Fruit fly (Drosophila melanogaster): Measurements from ENCODE around the gene Rtel1.

Rtel1 gene

dm6 chrX:5705899-5706312 is 41.6 kb upstream of the Rtel1 start (continued):
- TF ChIP-seq slbo (GFP tag; IDR thresholded peaks at IDR 0.05) (peak; percentile 89), CG16863 (GFP tag; optimal IDR thresholded peaks at IDR 0.05) (peak; percentile 31), Hmx (GFP tag; optimal IDR thresholded peaks at IDR 0.05) (peak; percentile 41), sqz (GFP tag; optimal IDR thresholded peaks at IDR 0.05) (peak; percentile 57), Dref (GFP tag; IDR thresholded peaks at IDR 0.05) (0 out of 2 replicates have a peak, but pooled peaks have one; percentile 14), Ptx1 (GFP tag; IDR thresholded peaks at IDR 0.05) (peak; percentile 95), Xrp1 (GFP tag; IDR thresholded peaks at IDR 0.05) (peak; percentile 84), CG31224 (GFP tag; IDR thresholded peaks at IDR 0.05) (peak; percentile 87), kay (GFP tag; optimal IDR thresholded peaks at IDR 0.05) (peak; percentile 75), toy (GFP tag; IDR thresholded peaks at IDR 0.05) (peak; percentile 88), CkIIα-i1 (GFP tag; IDR thresholded peaks at IDR 0.05) (0 out of 2 replicates have a peak, but pooled peaks have one; percentile 47), Doc2 (GFP tag; IDR thresholded peaks at IDR 0.05) (peak; percentile 78), tx (GFP tag; optimal IDR thresholded peaks at IDR 0.05) (peak; percentile 46), tin (GFP tag; optimal IDR thresholded peaks at IDR 0.05) (peak; percentile 77), CG14050 (GFP tag; IDR thresholded peaks at IDR 0.05) (peak; percentile 74), CG7372 (GFP tag; IDR thresholded peaks at IDR 0.05) (peak; percentile 95), CG11398 (GFP tag; optimal IDR thresholded peaks at IDR 0.05) (no peak), CG2889 (GFP tag; IDR thresholded peaks at IDR 0.05) (peak; percentile 83), CG18764 (GFP tag; optimal IDR thresholded peaks at IDR 0.05) (peak; percentile 58), chinmo (GFP tag; IDR thresholded peaks at IDR 0.05; ENCODE audit: partially characterized antibody) (0 out of 4 replicates have a peak, but pooled peaks have one; percentile 22), row (GFP tag; IDR thresholded peaks at IDR 0.05) (peak; percentile 90), CG12071 (GFP tag; optimal IDR thresholded peaks at IDR 0.05) (peak; percentile 86), nom (GFP tag; optimal IDR thresholded peaks at IDR 0.05) (peak; percentile 62), CG2712 (tag; optimal IDR thresholded peaks at IDR 0.05) (peak; percentile 84), Hand (GFP tag; optimal IDR thresholded peaks at IDR 0.05) (peak; percentile 54), Hr39 (optimal IDR thresholded peaks at IDR 0.05) (no peak), CG5245 (GFP tag; optimal IDR thresholded peaks at IDR 0.05) (peak; percentile 68), CG17612 (GFP tag; IDR thresholded peaks at IDR 0.05) (peak; percentile 86), ab (GFP tag; optimal IDR thresholded peaks at IDR 0.05) (no peak), Stat92E (GFP tag; optimal IDR thresholded peaks at IDR 0.05) (no peak), az2 (GFP tag; optimal IDR thresholded peaks at IDR 0.05) (peak; percentile 59), CG14965 (GFP tag; optimal IDR thresholded peaks at IDR 0.05; ENCODE audit: borderline replicate concordance) (no peak), Neu2 (GFP tag; optimal IDR thresholded peaks at IDR 0.05; ENCODE audit: borderline replicate concordance) (no peak), ftz-f1 (GFP tag; optimal IDR thresholded peaks at IDR 0.05) (peak; percentile 13), CG11723 (GFP tag; optimal IDR thresholded peaks at IDR 0.05) (peak; percentile 37), CG8281 (tag; optimal IDR thresholded peaks at IDR 0.05) (peak; percentile 57), sim (GFP tag; IDR thresholded peaks at IDR 0.05) (0 out of 2 replicates have a peak, but pooled peaks have one; percentile 38), nau (GFP tag; optimal IDR thresholded peaks at IDR 0.05) (no peak), repo (GFP tag; optimal IDR thresholded peaks at IDR 0.05) (peak; percentile 42), CG8290 (GFP tag; optimal IDR thresholded peaks at IDR 0.05) (no peak), CG8290 (tag; optimal IDR thresholded peaks at IDR 0.05) (peak in 1 of 2 experiments; percentile 92), CG18599 (GFP tag; optimal IDR thresholded peaks at IDR 0.05) (peak; percentile 94), CG8388 (GFP tag; optimal IDR thresholded peaks at IDR 0.05) (peak; percentile 64), Asciz (GFP tag; optimal IDR thresholded peaks at IDR 0.05) (peak; percentile 79), Hr3 (GFP tag; optimal IDR thresholded peaks at IDR 0.05) (peak; percentile 59), CG10274 (GFP tag; optimal IDR thresholded peaks at IDR 0.05) (peak; percentile 62), CG1603 (tag; optimal IDR thresholded peaks at IDR 0.05) (peak; percentile 90), CG10209 (GFP tag; optimal IDR thresholded peaks at IDR 0.05) (peak; percentile 77), fd102C (GFP tag; optimal IDR thresholded peaks at IDR 0.05) (no peak), Fer3 (tag; optimal IDR thresholded peaks at IDR 0.05) (peak; percentile 86), Fer2 (tag; optimal IDR thresholded peaks at IDR 0.05) (peak; percentile 47)

Measured in whole organism, embryonic.